Fruit fly (Drosophila melanogaster) whole organism, embryonic: ENCODE measurements around the gene CG6693.

Source experiments
- Adf1 ChIP-seq: fragments of 200-800 bp; sonication (Bioruptor generic); IDR thresholded peaks from 2 replicates; pipeline ENCODE4 v1.3.6; 2022; ENCODE audit warnings: missing biosample characterization, missing genetic modification characterization
- B-H1 ChIP-seq: fragments of 200-800 bp; sonication (Bioruptor generic); IDR thresholded peaks from 3 replicates; pipeline ENCODE4 v1.3.6; 2022; ENCODE audit warnings: missing biosample characterization, missing genetic modification characterization
- BEAF-32 ChIP-seq: fragments of 200-800 bp; sonication (Bioruptor generic); optimal IDR thresholded peaks from 3 replicates; lab custom pipeline; 2017; ENCODE audit warnings: missing biosample characterization, missing genetic modification characterization, mild to moderate bottlenecking, moderate library complexity, missing genetic modification reagents
- CG10147 ChIP-seq: fragments of 200-800 bp; sonication (Bioruptor generic); optimal IDR thresholded peaks from 2 replicates; lab custom pipeline; 2019; ENCODE audit warnings: missing biosample characterization, mild to moderate bottlenecking, missing genetic modification characterization, moderate library complexity
- CG10209 ChIP-seq: fragments of 200-800 bp; sonication (Bioruptor generic); optimal IDR thresholded peaks from 3 replicates; lab custom pipeline; 2017; ENCODE audit warnings: missing biosample characterization, mild to moderate bottlenecking, missing genetic modification characterization, missing genetic modification reagents
- CG12236 ChIP-seq: fragments of 200-800 bp; sonication (Bioruptor generic); optimal IDR thresholded peaks from 2 replicates; lab custom pipeline; 2016; ENCODE audit warnings: missing biosample characterization, missing genetic modification characterization
- CG1233 ChIP-seq: fragments of 200-800 bp; sonication (Bioruptor generic); optimal IDR thresholded peaks from 4 replicates; lab custom pipeline; 2018; ENCODE audit warnings: missing biosample characterization, mild to moderate bottlenecking, missing genetic modification characterization
- CG12942 ChIP-seq: fragments of 200-800 bp; sonication (Bioruptor generic); optimal IDR thresholded peaks from 3 replicates; lab custom pipeline; 2016; ENCODE audit warnings: missing biosample characterization, missing genetic modification characterization
- CG14965 ChIP-seq: fragments of 200-800 bp; sonication (Bioruptor generic); optimal IDR thresholded peaks from 2 replicates; lab custom pipeline; 2016; ENCODE audit warnings: missing biosample characterization, missing genetic modification characterization, borderline replicate concordance
- CG3407 ChIP-seq: fragments of 200-800 bp; sonication (Bioruptor generic); optimal IDR thresholded peaks from 2 replicates; lab custom pipeline; 2018; ENCODE audit warnings: missing biosample characterization, mild to moderate bottlenecking, missing genetic modification characterization
- CG3995 ChIP-seq: fragments of 200-800 bp; sonication (Bioruptor generic); optimal IDR thresholded peaks from 3 replicates; lab custom pipeline; 2016; ENCODE audit warnings: missing biosample characterization, missing genetic modification characterization
- CG4424 ChIP-seq: fragments of 200-800 bp; sonication (Bioruptor generic); optimal IDR thresholded peaks from 3 replicates; lab custom pipeline; 2016; ENCODE audit warnings: missing biosample characterization, missing genetic modification characterization
- CG4820 ChIP-seq: fragments of 200-800 bp; sonication (Bioruptor generic); optimal IDR thresholded peaks from 3 replicates; lab custom pipeline; 2016; ENCODE audit warnings: missing biosample characterization, missing genetic modification characterization
- CG7928 ChIP-seq: fragments of 200-800 bp; sonication (Bioruptor generic); optimal IDR thresholded peaks from 2 replicates; lab custom pipeline; 2017; ENCODE audit warnings: missing biosample characterization, mild to moderate bottlenecking, missing genetic modification characterization
- CG9609 ChIP-seq: fragments of 200-800 bp; sonication (Bioruptor generic); optimal IDR thresholded peaks from 3 replicates; lab custom pipeline; 2016; ENCODE audit warnings: missing biosample characterization, missing genetic modification characterization
- CoRest ChIP-seq: fragments of 200-800 bp; sonication (Bioruptor generic); optimal IDR thresholded peaks from 3 replicates; lab custom pipeline; 2018; ENCODE audit warnings: missing biosample characterization, mild to moderate bottlenecking, missing genetic modification characterization, moderate library complexity
- Dbx ChIP-seq: fragments of 200-800 bp; sonication (Bioruptor generic); IDR thresholded peaks from 3 replicates; pipeline ENCODE4 v1.3.6; 2022; ENCODE audit warnings: missing biosample characterization, missing genetic modification characterization
- Dek ChIP-seq: fragments of 200-800 bp; sonication (Bioruptor generic); optimal IDR thresholded peaks from 3 replicates; lab custom pipeline; 2019; ENCODE audit warnings: missing biosample characterization, mild to moderate bottlenecking, missing genetic modification characterization, moderate library complexity
- Dll ChIP-seq: fragments of 200-800 bp; sonication (Bioruptor generic); IDR thresholded peaks from 4 replicates; pipeline ENCODE4 v1.3.6; 2022; ENCODE audit warnings: missing biosample characterization, missing genetic modification characterization; ENCODE audit not compliant: partially characterized antibody
- E2f1 ChIP-seq: fragments of 200-800 bp; sonication (Bioruptor generic); IDR thresholded peaks from 2 replicates; pipeline ENCODE4 v1.3.6; 2022; ENCODE audit warnings: missing biosample characterization, missing genetic modification characterization
- HHEX ChIP-seq: fragments of 200-800 bp; sonication (Bioruptor generic); optimal IDR thresholded peaks from 3 replicates; lab custom pipeline; 2017; ENCODE audit warnings: missing biosample characterization, mild to moderate bottlenecking, missing genetic modification characterization, missing genetic modification reagents
- HmgD ChIP-seq: fragments of 200-800 bp; sonication (Bioruptor generic); optimal IDR thresholded peaks from 3 replicates; lab custom pipeline; 2016; ENCODE audit warnings: missing biosample characterization, missing genetic modification characterization
- Hr78 ChIP-seq, 2 experiments: fragments of 200-800 bp in 1 of 2; fragments of >200 bp in 1 of 2; sonication (Bioruptor generic) in 1 of 2; optimal IDR thresholded peaks; 2 replicates each; lab custom pipeline; 2017 to 2019; ENCODE audit warnings: missing biosample characterization in 2 of 2, missing genetic modification characterization in 2 of 2, mild to moderate bottlenecking in 1 of 2, moderate library complexity in 1 of 2
- Hsf ChIP-seq: fragments of 200-800 bp; sonication (Bioruptor generic); optimal IDR thresholded peaks from 3 replicates; lab custom pipeline; 2016; ENCODE audit warnings: missing biosample characterization, missing genetic modification characterization
- Mad ChIP-seq: fragments of 200-800 bp; sonication (Bioruptor generic); optimal IDR thresholded peaks from 2 replicates; lab custom pipeline; 2016; ENCODE audit warnings: missing biosample characterization, missing genetic modification characterization
- Meics ChIP-seq: fragments of 200-800 bp; sonication (Bioruptor generic); optimal IDR thresholded peaks from 2 replicates; lab custom pipeline; 2017; ENCODE audit warnings: missing biosample characterization, mild to moderate bottlenecking, missing genetic modification characterization
- Stat92E ChIP-seq, 3 experiments: fragments of >200 bp in 2 of 3; fragments of 200-800 bp in 1 of 3; sonication (Bioruptor generic) in 1 of 3; optimal IDR thresholded peaks; 2 replicates each; lab custom pipeline; 2017 to 2019; ENCODE audit warnings: missing biosample characterization in 3 of 3, missing genetic modification characterization in 3 of 3, mild to moderate bottlenecking in 1 of 3, moderate library complexity in 1 of 3
- Xbp1 ChIP-seq: fragments of 200-800 bp; sonication (Bioruptor generic); optimal IDR thresholded peaks from 3 replicates; lab custom pipeline; 2016; ENCODE audit warnings: missing biosample characterization, mild to moderate bottlenecking, missing genetic modification characterization
- Xrp1 ChIP-seq: fragments of 200-800 bp; sonication (Bioruptor generic); IDR thresholded peaks from 2 replicates; pipeline ENCODE4 v1.3.6; 2022; ENCODE audit warnings: missing biosample characterization, missing genetic modification characterization
- btn ChIP-seq: fragments of 200-800 bp; sonication (Bioruptor generic); optimal IDR thresholded peaks from 2 replicates; lab custom pipeline; 2016; ENCODE audit warnings: missing biosample characterization, missing genetic modification characterization
- dimm ChIP-seq: fragments of 200-800 bp; sonication (Bioruptor generic); IDR thresholded peaks from 2 replicates; pipeline ENCODE4 v1.3.6; 2022; ENCODE audit warnings: missing biosample characterization, missing genetic modification characterization
- disco-r ChIP-seq: fragments of 200-800 bp; sonication (Bioruptor generic); optimal IDR thresholded peaks from 2 replicates; lab custom pipeline; 2016; ENCODE audit warnings: missing biosample characterization, missing genetic modification characterization
- dpn ChIP-seq, 2 experiments: fragments of 200-800 bp; sonication (Bioruptor generic); optimal IDR thresholded peaks; 3 replicates each; lab custom pipeline; 2016; ENCODE audit warnings: missing biosample characterization in 2 of 2, missing genetic modification characterization in 2 of 2
- gsb-n ChIP-seq: fragments of 200-800 bp; sonication (Bioruptor generic); optimal IDR thresholded peaks from 3 replicates; lab custom pipeline; 2018; ENCODE audit warnings: missing biosample characterization, mild to moderate bottlenecking, missing genetic modification characterization
- insv ChIP-seq, 2 experiments: fragments of 200-800 bp; sonication (Bioruptor generic); optimal IDR thresholded peaks; 3 replicates each; lab custom pipeline; 2016 to 2018; ENCODE audit warnings: missing biosample characterization in 2 of 2, missing genetic modification characterization in 2 of 2
- inv ChIP-seq: fragments of 200-800 bp; sonication (Bioruptor generic); IDR thresholded peaks from 2 replicates; pipeline ENCODE4 v1.3.6; 2022; ENCODE audit warnings: missing biosample characterization, missing genetic modification characterization; ENCODE audit not compliant: partially characterized antibody
- klu ChIP-seq: fragments of 200-800 bp; sonication (Bioruptor generic); IDR thresholded peaks from 2 replicates; pipeline ENCODE4 v1.3.6; 2022; ENCODE audit warnings: missing biosample characterization, missing genetic modification characterization
- oc ChIP-seq: fragments of 200-800 bp; sonication (Bioruptor generic); optimal IDR thresholded peaks from 2 replicates; lab custom pipeline; 2018; ENCODE audit warnings: missing biosample characterization, mild to moderate bottlenecking, missing genetic modification characterization, moderate library complexity
- prd ChIP-seq, 3 experiments: fragments of >200 bp in 2 of 3; fragments of 200-800 bp in 1 of 3; sonication (Bioruptor generic) in 1 of 3; optimal IDR thresholded peaks in 2 of 3; IDR thresholded peaks in 1 of 3; 2 replicates in 2 of 3; 3 replicates in 1 of 3; pipeline versions ENCODE4 v1.3.6 to Lab custom; 2017 to 2022; ENCODE audit warnings: missing biosample characterization in 1 of 3, missing genetic modification characterization in 1 of 3
- rib ChIP-seq: fragments of 200-800 bp; sonication (Bioruptor generic); IDR thresholded peaks from 2 replicates; pipeline ENCODE4 v1.3.6; 2022; ENCODE audit warnings: missing biosample characterization, missing genetic modification characterization
- sens ChIP-seq: fragments of 200-800 bp; sonication (Bioruptor generic); peaks from one replicate; lab custom pipeline; 2016; ENCODE audit warnings: missing biosample characterization, missing genetic modification characterization
- shn ChIP-seq: fragments of 200-800 bp; sonication (Bioruptor generic); optimal IDR thresholded peaks from 3 replicates; lab custom pipeline; 2016; ENCODE audit warnings: missing biosample characterization, missing genetic modification characterization
- sqz ChIP-seq: fragments of 200-800 bp; sonication (Bioruptor generic); optimal IDR thresholded peaks from 3 replicates; lab custom pipeline; 2018; ENCODE audit warnings: missing biosample characterization, mild to moderate bottlenecking, missing genetic modification characterization
- stc ChIP-seq: fragments of 200-800 bp; sonication (Bioruptor generic); IDR thresholded peaks from 2 replicates; pipeline ENCODE4 v1.3.6; 2022; ENCODE audit warnings: missing biosample characterization, missing genetic modification characterization
- sug ChIP-seq: fragments of 200-800 bp; optimal IDR thresholded peaks from 2 replicates; lab custom pipeline; 2019; ENCODE audit warnings: missing biosample characterization, mild to moderate bottlenecking, missing genetic modification characterization, moderate library complexity
- vfl ChIP-seq: fragments of 200-800 bp; sonication (Bioruptor generic); optimal IDR thresholded peaks from 2 replicates; lab custom pipeline; 2016; ENCODE audit warnings: missing biosample characterization, missing genetic modification characterization
- wdn ChIP-seq: fragments of 200-800 bp; sonication (Bioruptor generic); IDR thresholded peaks from 2 replicates; pipeline ENCODE4 v1.3.6; 2022; ENCODE audit warnings: missing biosample characterization, missing genetic modification characterization
- zf30C ChIP-seq: fragments of 200-800 bp; sonication (Bioruptor generic); optimal IDR thresholded peaks from 3 replicates; lab custom pipeline; 2018; ENCODE audit warnings: missing biosample characterization, mild to moderate bottlenecking, missing genetic modification characterization

Gene CG6693

DNA sequence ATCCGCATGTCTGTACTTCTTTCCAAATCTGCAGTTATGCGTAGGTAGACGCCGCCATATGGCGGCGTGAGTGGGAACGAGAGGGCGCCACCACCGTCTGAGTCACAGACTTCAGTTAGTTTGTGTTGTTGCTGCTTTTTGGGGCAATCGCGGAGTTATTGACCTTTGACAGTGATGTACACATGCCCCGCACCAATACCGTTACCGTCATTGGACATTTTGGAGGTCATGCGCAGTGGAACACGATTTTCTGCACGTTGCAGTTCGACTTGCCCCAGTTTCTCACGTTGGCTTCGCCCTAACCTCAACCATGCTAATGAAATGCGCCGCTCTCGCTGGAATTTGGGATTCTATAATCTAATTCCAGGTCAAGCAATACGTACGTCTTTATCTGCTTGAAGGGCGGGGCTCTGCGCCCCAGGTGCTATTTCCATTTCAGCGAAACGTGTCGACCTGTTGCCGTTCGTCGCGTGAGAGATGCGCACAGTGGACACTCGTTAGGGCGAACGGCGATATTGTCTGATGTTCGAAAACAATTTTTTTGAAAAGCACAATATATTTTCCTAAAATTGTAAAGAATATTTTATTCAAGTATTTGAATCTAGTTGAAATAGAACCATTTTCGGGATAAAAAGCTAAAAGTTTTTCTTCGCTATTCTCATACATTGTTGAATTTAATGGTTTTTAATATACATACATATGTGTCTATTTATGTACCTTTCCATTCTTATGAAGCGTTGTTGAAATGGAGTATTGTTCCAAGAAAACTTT is 10.0 kb downstream of the CG6693 start (continued):
- TF ChIP-seq CG4424 (peak; percentile 71), CG1233 (GFP tag; lab: Kevin White, UChicago) (peak; percentile 56), klu (GFP tag; lab: Robert Waterston, UW) (peak; percentile 60), wdn (GFP tag; lab: Robert Waterston, UW) (peak; percentile 57), sens (GFP tag; lab: Kevin White, UChicago) (peak; percentile 92), dpn (GFP tag; optimal IDR thresholded peaks at IDR 0.05; lab: Kevin White, UChicago) (peak; percentile 78 to 86), CoRest (peak; percentile 79), disco-r (GFP tag; lab: Kevin White, UChicago) (peak; percentile 41), rib (GFP tag; lab: Robert Waterston, UW) (peak; percentile 65; the same call in 1 of the 2 replicates), shn (GFP tag; lab: Kevin White, UChicago) (peak; percentile 61), CG3407 (peak; percentile 41), B-H1 (peak; percentile 65; the same call in 2 of the 3 replicates), HmgD (GFP tag; lab: Kevin White, UChicago) (no peak), Dll (GFP tag; lab: Robert Waterston, UW) (0 out of 4 replicates have a peak, but pooled peaks have one; percentile 20), Hr78 (GFP tag; optimal IDR thresholded peaks at IDR 0.05; lab: Kevin White, UChicago) (peak in 1 of 2 experiments; percentile 97), stc (GFP tag; lab: Robert Waterston, UW) (peak; percentile 67), oc (no peak), vfl (peak; percentile 73), CG10147 (GFP tag; lab: Kevin White, UChicago) (peak; percentile 53), CG10209 (GFP tag; lab: Kevin White, UChicago) (peak; percentile 57), CG4820 (GFP tag; lab: Kevin White, UChicago) (peak; percentile 83), sug (tag; lab: Kevin White, UChicago) (peak; percentile 88), Adf1 (GFP tag; lab: Robert Waterston, UW) (peak; percentile 33; the same call in 1 of the 2 replicates), CG12236 (GFP tag; lab: Kevin White, UChicago) (peak; percentile 34), btn (GFP tag; lab: Kevin White, UChicago) (no peak), prd (optimal IDR thresholded peaks at IDR 0.05; lab: Kevin White, UChicago) (no peak), prd (GFP tag; IDR thresholded peaks at IDR 0.05; lab: Robert Waterston, UW) (peak; percentile 87), CG7928 (GFP tag; lab: Kevin White, UChicago) (no peak), Mad (GFP tag; lab: Kevin White, UChicago) (peak; percentile 65), Meics (GFP tag; lab: Kevin White, UChicago) (peak; percentile 76), Xbp1 (GFP tag; lab: Kevin White, UChicago) (peak; percentile 82), CG3995 (GFP tag; lab: Kevin White, UChicago) (peak; percentile 2), Dbx (GFP tag; lab: Robert Waterston, UW) (peak; percentile 78), Xrp1 (GFP tag; lab: Robert Waterston, UW) (peak; percentile 77), Stat92E (GFP tag; optimal IDR thresholded peaks at IDR 0.05; lab: Kevin White, UChicago) (no peak), Dek (peak; percentile 64), dimm (0 out of 2 replicates have a peak, but pooled peaks have one; percentile 27), CG14965 (no peak), insv (GFP tag; optimal IDR thresholded peaks at IDR 0.05; lab: Kevin White, UChicago) (peak in 1 of 2 experiments; percentile 17), zf30C (GFP tag; lab: Kevin White, UChicago) (no peak), gsb-n (peak; percentile 45), E2f1 (GFP tag; lab: Robert Waterston, UW) (peak; percentile 60), CG12942 (GFP tag; lab: Kevin White, UChicago) (peak; percentile 61), CG9609 (GFP tag; lab: Kevin White, UChicago) (peak; percentile 62), BEAF-32 (GFP tag; lab: Kevin White, UChicago) (peak; percentile 5), Hsf (GFP tag; lab: Kevin White, UChicago) (peak; percentile 74), inv (peak; percentile 32; the same call in 1 of the 2 replicates), HHEX (GFP tag; lab: Kevin White, UChicago) (peak; percentile 60), sqz (peak; percentile 10)
